Fruit fly (Drosophila melanogaster) whole organism, larva: ENCODE measurements around the gene CG6770.

Experiments
- noc ChIP-seq: fragments of 200-800 bp; sonication (Bioruptor generic); optimal IDR thresholded peaks from 3 replicates; lab custom pipeline; 2019; ENCODE audit warnings: missing biosample characterization, mild to moderate bottlenecking, missing genetic modification characterization, moderate library complexity

The CG6770 gene

dm6 chr2L:12065683-12066386, 19.9 kb upstream of the CG6770 start:
- TF ChIP-seq noc (tag; lab: Kevin White, UChicago) = no peak

- TF ChIP-seq noc (tag; lab: Kevin White, UChicago) = no peak
Measured at dm6 chr2L:12063035-12063434, 17.1 kb upstream of the CG6770 start, which contains the start of gene Rab3-GAP. TSS of gene Rab3-GAP (minus strand) at chr2L:12063184.

dm6 chr2L:12055837-12056388, 10.0 kb upstream of the CG6770 start, which contains the start of the genes JhI-21, RpL7-like and CG34164:
TSS of gene JhI-21 (minus strand) at chr2L:12056042.
TSS of gene RpL7-like (plus strand) at chr2L:12056326.
TSS of gene CG34164 (plus strand) at chr2L:12056348.
- no peak for TF ChIP-seq noc (tag; lab: Kevin White, UChicago)

dm6 chr2L:12053365-12053764, 7.4 kb upstream of the CG6770 start:
- no peak for TF ChIP-seq noc (tag; lab: Kevin White, UChicago)

dm6 chr2L:12049133-12049532, 3.2 kb upstream of the CG6770 start, which contains the start of gene PLCXD:
TSS of gene PLCXD (plus strand) at chr2L:12049418.
- no peak for TF ChIP-seq noc (tag; lab: Kevin White, UChicago)

dm6 chr2L:12048723-12049122, 2.8 kb upstream of the CG6770 start, which contains the start of gene Plzf:
TSS of gene Plzf (minus strand) at chr2L:12048918.
- TF ChIP-seq noc (tag; lab: Kevin White, UChicago) = no peak

- TF ChIP-seq noc (tag; lab: Kevin White, UChicago) = peak; percentile 50
Measured at dm6 chr2L:12046856-12047230, 925 bp upstream of the CG6770 start.

- TF ChIP-seq noc (tag; lab: Kevin White, UChicago) = no peak
Measured at dm6 chr2L:12045578-12045940, 359 bp downstream of the CG6770 start.

- peak; percentile 84 for TF ChIP-seq noc (tag; lab: Kevin White, UChicago)
Measured at dm6 chr2L:12044613-12045350, 1.1 kb downstream of the CG6770 start, which contains the start of gene CG6785. TSS of gene CG6785 (minus strand) at chr2L:12045200.

dm6 chr2L:12040510-12040909, 5.4 kb downstream of the CG6770 start, which contains the start of gene CG6766:
TSS of gene CG6766 (minus strand) at chr2L:12040689.
- no peak for TF ChIP-seq noc (tag; lab: Kevin White, UChicago)

dm6 chr2L:12038177-12038581, 7.7 kb downstream of the CG6770 start, which contains the start of gene Tom70:
TSS of gene Tom70 (minus strand) at chr2L:12038511.
- TF ChIP-seq noc (tag; lab: Kevin White, UChicago) = no peak

- TF ChIP-seq noc (tag; lab: Kevin White, UChicago) = no peak
Measured at dm6 chr2L:12033890-12034289, 12.0 kb downstream of the CG6770 start, which contains the start of gene CG18788. TSS of gene CG18788 (plus strand) at chr2L:12034190.

dm6 chr2L:12030552-12031131, 15.3 kb downstream of the CG6770 start:
- peak; percentile 79 for TF ChIP-seq noc (tag; lab: Kevin White, UChicago)

- TF ChIP-seq noc (tag; lab: Kevin White, UChicago) = peak; percentile 89
Measured at dm6 chr2L:12029594-12030197, 16.2 kb downstream of the CG6770 start.

- TF ChIP-seq noc (tag; lab: Kevin White, UChicago) = no peak
Measured at dm6 chr2L:12028808-12029207, 17.1 kb downstream of the CG6770 start.
